Fruit fly (Drosophila melanogaster): ENCODE data around the gene Ibf1.

The Ibf1 gene

DNA sequence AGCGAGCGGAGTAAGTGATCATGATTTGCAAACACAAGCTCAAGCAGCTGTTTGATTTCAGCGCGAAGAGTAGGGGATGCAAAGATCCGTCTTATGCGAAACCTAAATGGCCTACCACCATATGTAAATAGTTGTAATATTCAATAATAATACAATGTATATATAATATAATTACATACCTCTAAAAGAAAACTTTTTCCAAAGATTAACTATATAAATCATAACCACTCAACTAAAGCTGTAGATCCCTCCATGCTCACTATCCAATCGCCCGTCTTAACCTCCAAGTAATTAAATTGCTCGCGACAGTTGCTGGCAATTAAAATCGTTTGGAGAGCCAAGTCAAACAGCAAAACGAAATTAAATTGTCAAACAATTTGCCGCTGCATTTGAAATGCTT is 31.4 kb upstream of the Ibf1 start (continued):
- TF ChIP-seq btn (GFP tag; optimal IDR thresholded peaks at IDR 0.05) (no peak), CG2199 (GFP tag; IDR thresholded peaks at IDR 0.05) (no peak), C15 (GFP tag; IDR thresholded peaks at IDR 0.05) (0 out of 3 replicates have a peak, but pooled peaks have one; percentile 30), ewg (GFP tag; optimal IDR thresholded peaks at IDR 0.05) (peak; percentile 50), CG6765 (GFP tag; optimal IDR thresholded peaks at IDR 0.05) (peak; percentile 46), ap (GFP tag; IDR thresholded peaks at IDR 0.05) (peak; percentile 41; the same call in 1 of the 2 replicates), CG3838 (GFP tag; optimal IDR thresholded peaks at IDR 0.05) (no peak), Poxn (GFP tag; IDR thresholded peaks at IDR 0.05) (peak; percentile 63; the same call in 1 of the 2 replicates), kah (GFP tag; optimal IDR thresholded peaks at IDR 0.05) (no peak), CG1603 (tag; optimal IDR thresholded peaks at IDR 0.05) (peak; percentile 8), Optix (GFP tag; IDR thresholded peaks at IDR 0.05) (peak; percentile 52; the same call in 1 of the 3 replicates), Fer1 (GFP tag; optimal IDR thresholded peaks at IDR 0.05) (peak; percentile 70), Trl (optimal IDR thresholded peaks at IDR 0.05) (no peak), Trl (GFP tag; optimal IDR thresholded peaks at IDR 0.05) (no peak), tgo (GFP tag; IDR thresholded peaks at IDR 0.05) (peak; percentile 76), CG11504 (tag; optimal IDR thresholded peaks at IDR 0.05) (peak; percentile 85), Blimp-1 (GFP tag; optimal IDR thresholded peaks at IDR 0.05) (peak; percentile 31), Sry-δ (GFP tag; optimal IDR thresholded peaks at IDR 0.05) (no peak), Sry-β (GFP tag; optimal IDR thresholded peaks at IDR 0.05) (no peak), amos (GFP tag; IDR thresholded peaks at IDR 0.05; ENCODE audit: partially characterized antibody) (no peak), Aef1 (GFP tag; IDR thresholded peaks at IDR 0.05) (peak; percentile 80), tna (GFP tag; IDR thresholded peaks at IDR 0.05; ENCODE audit: partially characterized antibody) (no peak), TFAM (GFP tag; optimal IDR thresholded peaks at IDR 0.05) (no peak), stc (GFP tag; IDR thresholded peaks at IDR 0.05) (peak; percentile 78), gfzf (GFP tag; optimal IDR thresholded peaks at IDR 0.05) (no peak), CG7786 (GFP tag; optimal IDR thresholded peaks at IDR 0.05) (no peak), fd64A (GFP tag; optimal IDR thresholded peaks at IDR 0.05) (no peak), usp (GFP tag; optimal IDR thresholded peaks at IDR 0.05) (no peak), CG16779 (GFP tag; IDR thresholded peaks at IDR 0.05) (peak; percentile 55; the same call in 1 of the 2 replicates), p53 (GFP tag; optimal IDR thresholded peaks at IDR 0.05) (no peak), Nf-YA (GFP tag; IDR thresholded peaks at IDR 0.05) (peak; percentile 49; the same call in 1 of the 2 replicates), CG15696 (tag; optimal IDR thresholded peaks at IDR 0.05) (peak; percentile 23), CG10431 (GFP tag; optimal IDR thresholded peaks at IDR 0.05) (no peak), croc (GFP tag; conservative IDR thresholded peaks at IDR 0.05) (peak; percentile 15; the same call in 1 of the 3 replicates), CG15011 (GFP tag; optimal IDR thresholded peaks at IDR 0.05) (peak; percentile 62), fu2 (GFP tag; optimal IDR thresholded peaks at IDR 0.05) (no peak), Scr (GFP tag; IDR thresholded peaks at IDR 0.05; ENCODE audit: partially characterized antibody) (no peak), ATbp (GFP tag; optimal IDR thresholded peaks at IDR 0.05) (peak; percentile 26), CG34376 (GFP tag; optimal IDR thresholded peaks at IDR 0.05) (no peak), Hr39 (optimal IDR thresholded peaks at IDR 0.05) (no peak), ara (GFP tag; IDR thresholded peaks at IDR 0.05) (no peak), Neu2 (GFP tag; optimal IDR thresholded peaks at IDR 0.05; ENCODE audit: borderline replicate concordance) (no peak), crc (GFP tag; optimal IDR thresholded peaks at IDR 0.05) (no peak), CG3281 (GFP tag; optimal IDR thresholded peaks at IDR 0.05) (peak; percentile 79), Atf-2 (GFP tag; optimal IDR thresholded peaks at IDR 0.05) (no peak), CoRest (tag; optimal IDR thresholded peaks at IDR 0.05) (peak; percentile 82), chif (GFP tag; optimal IDR thresholded peaks at IDR 0.05) (no peak), Doc2 (GFP tag; IDR thresholded peaks at IDR 0.05) (no peak), CG8388 (GFP tag; optimal IDR thresholded peaks at IDR 0.05) (peak; percentile 33), ro (GFP tag; IDR thresholded peaks at IDR 0.05) (no peak), CG31441 (GFP tag; IDR thresholded peaks at IDR 0.05) (peak; percentile 83), Jarid2 (GFP tag; optimal IDR thresholded peaks at IDR 0.05) (no peak)
